Worm (Caenorhabditis elegans) whole organism, L1 larva: Measurements from ENCODE around the gene nekl-3.

Source experiments
- C04F5.9 ChIP-seq: sonication (generic microtip); optimal IDR thresholded peaks from 2 replicates; lab custom pipeline; 2016; ENCODE audit warnings: missing genetic modification characterization, missing compliant biosample characterization
- C16A3.4 ChIP-seq: fragments of 150-350 bp; optimal IDR thresholded peaks from 2 replicates; lab custom pipeline; 2014; ENCODE audit warnings: missing biosample characterization, missing genetic modification characterization
- F16B12.6 ChIP-seq: fragments of 150-350 bp; optimal IDR thresholded peaks from 2 replicates; lab custom pipeline; 2014; ENCODE audit warnings: missing biosample characterization, missing genetic modification characterization
- aha-1 ChIP-seq: fragments of 150-350 bp; optimal IDR thresholded peaks from 2 replicates; lab custom pipeline; 2014; ENCODE audit warnings: missing biosample characterization, missing genetic modification characterization
- aly-2 ChIP-seq: fragments of 150-350 bp; optimal IDR thresholded peaks from 2 replicates; lab custom pipeline; 2014; ENCODE audit warnings: missing biosample characterization, missing genetic modification characterization
- ama-1 ChIP-seq: fragments of 150-350 bp; optimal IDR thresholded peaks from 2 replicates; lab custom pipeline; 2014
- ceh-82 ChIP-seq, 3 experiments: fragments of 150-350 bp in 1 of 3; sonication (generic microtip) in 2 of 3; optimal IDR thresholded peaks; 2 replicates each; lab custom pipeline; 2014 to 2017; ENCODE audit warnings: missing biosample characterization in 3 of 3, missing genetic modification characterization in 3 of 3
- ceh-88 ChIP-seq: fragments of 200-800 bp; sonication (Bioruptor generic); IDR thresholded peaks from 2 replicates; pipeline ENCODE4 v1.3.6; 2022; ENCODE audit warnings: missing genetic modification characterization, missing compliant biosample characterization
- dpl-1 ChIP-seq, 3 experiments: fragments of 150-350 bp in 2 of 3; sonication (generic microtip) in 1 of 3; optimal IDR thresholded peaks; 2 replicates each; lab custom pipeline; 2014 to 2017; ENCODE audit warnings: missing biosample characterization in 3 of 3, missing genetic modification characterization in 3 of 3, missing genetic modification reagents in 3 of 3
- dsc-1 ChIP-seq: sonication (generic microtip); optimal IDR thresholded peaks from 2 replicates; lab custom pipeline; 2016; ENCODE audit warnings: mild to moderate bottlenecking, missing genetic modification characterization, missing compliant biosample characterization
- egl-13 ChIP-seq: sonication (generic microtip); optimal IDR thresholded peaks from 2 replicates; lab custom pipeline; 2016; ENCODE audit warnings: missing genotype, missing genetic modification reagents, missing genetic modification characterization, missing compliant biosample characterization
- elt-2 ChIP-seq: sonication (generic microtip); optimal IDR thresholded peaks from 2 replicates; lab custom pipeline; 2016; ENCODE audit warnings: missing genetic modification characterization, mild to moderate bottlenecking, inconsistent platforms, missing compliant biosample characterization, missing genetic modification reagents
- ets-5 ChIP-seq: fragments of 200-800 bp; sonication (Bioruptor generic); IDR thresholded peaks from 2 replicates; pipeline ENCODE4 v1.3.6; 2022; ENCODE audit warnings: missing genetic modification characterization, missing compliant biosample characterization
- fkh-10 ChIP-seq: sonication (generic microtip); optimal IDR thresholded peaks from 2 replicates; lab custom pipeline; 2017; ENCODE audit warnings: missing biosample characterization, missing genetic modification reagents, missing genetic modification characterization
- fos-1 ChIP-seq: fragments of 150-350 bp; optimal IDR thresholded peaks from 2 replicates; lab custom pipeline; 2014; ENCODE audit warnings: missing biosample characterization, missing genetic modification characterization
- hlh-17 ChIP-seq: fragments of 200-800 bp; sonication (Bioruptor generic); optimal IDR thresholded peaks from 2 replicates; lab custom pipeline; 2018; ENCODE audit warnings: missing genetic modification characterization, mild to moderate bottlenecking, missing compliant biosample characterization, moderate library complexity, borderline replicate concordance
- hlh-4 ChIP-seq: sonication (generic microtip); optimal IDR thresholded peaks from 2 replicates; lab custom pipeline; 2016; ENCODE audit warnings: mild to moderate bottlenecking, missing genetic modification characterization, missing compliant biosample characterization
- hpl-2 ChIP-seq: fragments of 150-350 bp; optimal IDR thresholded peaks from 2 replicates; lab custom pipeline; 2014; ENCODE audit warnings: missing biosample characterization, missing genetic modification reagents, missing genetic modification characterization
- irx-1 ChIP-seq: sonication (generic microtip); optimal IDR thresholded peaks from 2 replicates; lab custom pipeline; 2016; ENCODE audit warnings: missing genetic modification characterization, missing compliant biosample characterization
- jun-1 ChIP-seq: fragments of 150-350 bp; optimal IDR thresholded peaks from 2 replicates; lab custom pipeline; 2014; ENCODE audit warnings: missing biosample characterization, missing genetic modification reagents, missing genetic modification characterization
- lin-14 ChIP-seq: fragments of 200-800 bp; sonication (Bioruptor generic); optimal IDR thresholded peaks from 2 replicates; lab custom pipeline; 2018; ENCODE audit warnings: mild to moderate bottlenecking, missing genetic modification characterization, moderate library complexity, missing compliant biosample characterization
- lin-35 ChIP-seq, 2 experiments: fragments of 150-350 bp; optimal IDR thresholded peaks; 2 replicates each; lab custom pipeline; 2014; ENCODE audit warnings: missing biosample characterization in 2 of 2, missing genetic modification characterization in 2 of 2, missing genetic modification reagents in 2 of 2
- lin-39 ChIP-seq: fragments of 150-350 bp; optimal IDR thresholded peaks from 2 replicates; lab custom pipeline; 2014; ENCODE audit warnings: missing biosample characterization, missing genetic modification reagents, missing genetic modification characterization
- lir-3 ChIP-seq: sonication (generic microtip); optimal IDR thresholded peaks from 2 replicates; lab custom pipeline; 2016; ENCODE audit warnings: mild to moderate bottlenecking, missing genetic modification characterization, moderate library complexity, missing compliant biosample characterization; ENCODE audit not compliant: poor library complexity
- lsy-2 ChIP-seq, 2 experiments: fragments of 150-350 bp; optimal IDR thresholded peaks; 2 replicates each; lab custom pipeline; 2014; ENCODE audit warnings: missing biosample characterization in 2 of 2, missing genetic modification characterization in 2 of 2
- mdl-1 ChIP-seq, 2 experiments: fragments of 150-350 bp; optimal IDR thresholded peaks; 2 replicates each; lab custom pipeline; 2014 to 2017; ENCODE audit warnings: missing biosample characterization in 2 of 2, missing genetic modification characterization in 2 of 2, inconsistent platforms in 1 of 2
- mep-1 ChIP-seq: fragments of 150-350 bp; optimal IDR thresholded peaks from 2 replicates; lab custom pipeline; 2014; ENCODE audit warnings: missing biosample characterization, missing genetic modification characterization
- nhr-12 ChIP-seq: sonication (generic microtip); optimal IDR thresholded peaks from 2 replicates; lab custom pipeline; 2017; ENCODE audit warnings: missing biosample characterization, missing genetic modification characterization
- nhr-20 ChIP-seq: sonication (generic microtip); optimal IDR thresholded peaks from 2 replicates; lab custom pipeline; 2016; ENCODE audit warnings: mild to moderate bottlenecking, missing genetic modification characterization, missing compliant biosample characterization
- nhr-237 ChIP-seq: fragments of 150-350 bp; optimal IDR thresholded peaks from 2 replicates; lab custom pipeline; 2014; ENCODE audit warnings: missing biosample characterization, missing genetic modification characterization
- nhr-28 ChIP-seq: fragments of 150-350 bp; optimal IDR thresholded peaks from 2 replicates; lab custom pipeline; 2014; ENCODE audit warnings: missing biosample characterization, missing genetic modification characterization
- nhr-47 ChIP-seq: sonication (generic microtip); optimal IDR thresholded peaks from 2 replicates; lab custom pipeline; 2016; ENCODE audit warnings: mild to moderate bottlenecking, missing genetic modification characterization, moderate library complexity, missing compliant biosample characterization
- nhr-71 ChIP-seq: sonication (generic microtip); optimal IDR thresholded peaks from 2 replicates; lab custom pipeline; 2016; ENCODE audit warnings: mild to moderate bottlenecking, missing genetic modification characterization, moderate library complexity, missing compliant biosample characterization
- nhr-76 ChIP-seq: sonication (generic microtip); optimal IDR thresholded peaks from 2 replicates; lab custom pipeline; 2017; ENCODE audit warnings: missing biosample characterization, missing genetic modification characterization
- nhr-77 ChIP-seq: fragments of 150-350 bp; optimal IDR thresholded peaks from 2 replicates; lab custom pipeline; 2014; ENCODE audit warnings: missing biosample characterization, missing genetic modification characterization
- nhr-84 ChIP-seq: sonication (generic microtip); optimal IDR thresholded peaks from 2 replicates; lab custom pipeline; 2017; ENCODE audit warnings: missing biosample characterization, missing genetic modification characterization
- nhr-85 ChIP-seq: sonication (generic microtip); peaks from one replicate; lab custom pipeline; 2016; ENCODE audit warnings: missing genetic modification characterization, inconsistent platforms, missing compliant biosample characterization
- nhr-90 ChIP-seq: sonication (generic microtip); optimal IDR thresholded peaks from 2 replicates; lab custom pipeline; 2016; ENCODE audit warnings: mild to moderate bottlenecking, missing genetic modification characterization, missing compliant biosample characterization; ENCODE audit not compliant: poor library complexity
- pag-3 ChIP-seq: sonication (generic microtip); optimal IDR thresholded peaks from 2 replicates; lab custom pipeline; 2017; ENCODE audit warnings: missing genetic modification characterization, mild to moderate bottlenecking, missing compliant biosample characterization, antibody characterized with exemption, borderline replicate concordance; ENCODE audit not compliant: insufficient read depth
- pax-3 ChIP-seq: fragments of 200-800 bp; sonication (Bioruptor generic); optimal IDR thresholded peaks from 2 replicates; lab custom pipeline; 2018; ENCODE audit warnings: mild to moderate bottlenecking, missing genetic modification characterization, moderate library complexity, missing compliant biosample characterization
- pqm-1 ChIP-seq: sonication (generic microtip); optimal IDR thresholded peaks from 3 replicates; lab custom pipeline; 2017; ENCODE audit warnings: missing biosample characterization, missing genetic modification characterization
- rnt-1 ChIP-seq: sonication (generic microtip); optimal IDR thresholded peaks from 2 replicates; lab custom pipeline; 2016; ENCODE audit warnings: mild to moderate bottlenecking, missing genetic modification characterization, moderate library complexity, missing compliant biosample characterization
- snpc-4 ChIP-seq: fragments of 150-350 bp; optimal IDR thresholded peaks from 2 replicates; lab custom pipeline; 2014; ENCODE audit warnings: missing biosample characterization, missing genetic modification characterization
- snu-23 ChIP-seq: sonication (generic microtip); optimal IDR thresholded peaks from 2 replicates; lab custom pipeline; 2016; ENCODE audit warnings: missing genetic modification characterization, missing compliant biosample characterization
- sptf-1 ChIP-seq: fragments of 150-350 bp; optimal IDR thresholded peaks from 2 replicates; lab custom pipeline; 2014; ENCODE audit warnings: missing biosample characterization, missing genetic modification characterization
- tbx-2 ChIP-seq: sonication (generic microtip); optimal IDR thresholded peaks from 2 replicates; lab custom pipeline; 2016; ENCODE audit warnings: missing genetic modification characterization, missing compliant biosample characterization
- tlp-1 ChIP-seq: fragments of 150-350 bp; optimal IDR thresholded peaks from 2 replicates; lab custom pipeline; 2014; ENCODE audit warnings: missing biosample characterization, missing genetic modification characterization
- unc-130 ChIP-seq: fragments of 150-350 bp; optimal IDR thresholded peaks from 2 replicates; lab custom pipeline; 2017; ENCODE audit warnings: missing biosample characterization, missing genetic modification characterization, inconsistent platforms
- unc-62 ChIP-seq: fragments of 150-350 bp; optimal IDR thresholded peaks from 2 replicates; lab custom pipeline; 2014; ENCODE audit warnings: missing biosample characterization, missing genetic modification reagents, missing genetic modification characterization
- unc-86 ChIP-seq: sonication (generic microtip); optimal IDR thresholded peaks from 2 replicates; lab custom pipeline; 2016; ENCODE audit warnings: missing genetic modification characterization, missing compliant biosample characterization
- unc-98 ChIP-seq: fragments of 200-800 bp; sonication (Bioruptor generic); IDR thresholded peaks from 2 replicates; pipeline ENCODE4 v1.3.6; 2022; ENCODE audit warnings: missing genetic modification characterization, missing compliant biosample characterization
- ztf-11 ChIP-seq, 2 experiments: sonication (generic microtip); optimal IDR thresholded peaks; 2 replicates each; lab custom pipeline; 2016 to 2017; ENCODE audit warnings: missing genetic modification characterization in 2 of 2, missing biosample characterization in 1 of 2, missing compliant biosample characterization in 1 of 2
- ztf-4 ChIP-seq: fragments of 150-350 bp; optimal IDR thresholded peaks from 2 replicates; lab custom pipeline; 2014; ENCODE audit warnings: missing biosample characterization, missing genetic modification characterization

Gene nekl-3

ce11 chrX:12362951-12363486 is 28.3 kb downstream of the nekl-3 start (continued):
- TF ChIP-seq mep-1 (tag; lab: Kevin White, UChicago) = peak; percentile 100
- peak; percentile 49 to 89 for TF ChIP-seq ztf-11 (tag; optimal IDR thresholded peaks at IDR 0.05; lab: Kevin White, UChicago)
- no peak for TF ChIP-seq ets-5
- TF ChIP-seq pag-3 (tag; lab: Kevin White, UChicago) = peak; percentile 76
- peak; percentile 100 for TF ChIP-seq lin-39
- peak; percentile 99 for TF ChIP-seq nhr-90 (tag; lab: Kevin White, UChicago)
- peak; percentile 94 for TF ChIP-seq ceh-88
- TF ChIP-seq nhr-85 (tag; lab: Kevin White, UChicago) = peak; percentile 98
- no peak for TF ChIP-seq tlp-1 (tag; lab: Kevin White, UChicago)
- TF ChIP-seq nhr-20 (tag; lab: Kevin White, UChicago) = peak; percentile 98
- TF ChIP-seq dpl-1 (GFP tag; optimal IDR thresholded peaks at IDR 0.05; lab: Kevin White, UChicago) = peak; percentile 55 to 67 (median 65)
- TF ChIP-seq lir-3 = peak; percentile 94
- TF ChIP-seq egl-13 (tag; lab: Kevin White, UChicago) = peak; percentile 96
- no peak for TF ChIP-seq unc-130 (tag; lab: Kevin White, UChicago)
- TF ChIP-seq aly-2 = peak; percentile 99
- peak; percentile 99 for TF ChIP-seq snu-23 (GFP tag; lab: Kevin White, UChicago)
- peak; percentile 89 for TF ChIP-seq pqm-1
- peak; percentile 98 for TF ChIP-seq nhr-237
- TF ChIP-seq ama-1 (lab: Kevin White, UChicago) = no peak
- peak; percentile 64 for TF ChIP-seq nhr-12
- TF ChIP-seq F16B12.6 (tag; lab: Kevin White, UChicago) = no peak
- TF ChIP-seq hlh-17 (GFP tag; lab: Kevin White, UChicago) = no peak
- TF ChIP-seq lin-14 (GFP tag; lab: Kevin White, UChicago) = peak; percentile 96
- TF ChIP-seq pax-3 (tag; lab: Kevin White, UChicago) = peak; percentile 93
- peak; percentile 99 for TF ChIP-seq fos-1 (tag; lab: Kevin White, UChicago)
- TF ChIP-seq irx-1 (tag; lab: Kevin White, UChicago) = peak; percentile 99
- TF ChIP-seq elt-2 (tag; lab: Kevin White, UChicago) = peak; percentile 91
- peak; percentile 94 for TF ChIP-seq hpl-2 (GFP tag; lab: Kevin White, UChicago)
- TF ChIP-seq nhr-71 (tag; lab: Kevin White, UChicago) = peak; percentile 98
- peak; percentile 97 for TF ChIP-seq nhr-84 (tag; lab: Kevin White, UChicago)
- peak; percentile 64 for TF ChIP-seq nhr-28 (tag; lab: Kevin White, UChicago)
- peak; percentile 98 for TF ChIP-seq tbx-2 (tag; lab: Kevin White, UChicago)
- TF ChIP-seq unc-62 (GFP tag; lab: Kevin White, UChicago) = no peak
- peak; percentile 99 for TF ChIP-seq nhr-47
- peak; percentile 68 for TF ChIP-seq unc-98 (GFP tag; lab: Robert Waterston, UW)
- TF ChIP-seq C04F5.9 (tag; lab: Kevin White, UChicago) = peak; percentile 93
- peak; percentile 95 for TF ChIP-seq rnt-1 (tag; lab: Kevin White, UChicago)
- TF ChIP-seq nhr-77 (tag; lab: Kevin White, UChicago) = peak; percentile 99
- TF ChIP-seq snpc-4 (tag; lab: Kevin White, UChicago) = peak; percentile 93
- peak; percentile 96 for TF ChIP-seq ztf-4
- peak; percentile 59 for TF ChIP-seq hlh-4
- peak; percentile 100 for TF ChIP-seq dsc-1 (tag; lab: Kevin White, UChicago)
- TF ChIP-seq mdl-1 (tag; optimal IDR thresholded peaks at IDR 0.05; lab: Kevin White, UChicago) = peak in 1 of 2 experiments; percentile 86
- TF ChIP-seq sptf-1 = no peak
- peak; percentile 99 for TF ChIP-seq jun-1
- peak; percentile 96 for TF ChIP-seq lsy-2 (tag; optimal IDR thresholded peaks at IDR 0.05; lab: Kevin White, UChicago)
- TF ChIP-seq unc-86 (tag; lab: Kevin White, UChicago) = peak; percentile 66
- TF ChIP-seq aha-1 = peak; percentile 92
- TF ChIP-seq ceh-82 (tag; optimal IDR thresholded peaks at IDR 0.05; lab: Kevin White, UChicago) = peak; percentile 90 to 97 (median 97)
- peak; percentile 56 to 93 for TF ChIP-seq lin-35 (GFP tag; optimal IDR thresholded peaks at IDR 0.05; lab: Kevin White, UChicago)
- peak; percentile 99 for TF ChIP-seq C16A3.4 (tag; lab: Kevin White, UChicago)
- TF ChIP-seq fkh-10 = peak; percentile 99
- TF ChIP-seq nhr-76 = peak; percentile 90
